Fruit fly (Drosophila melanogaster): ENCODE data around the gene ATPsynCF6.

Gene ATPsynCF6

DNA sequence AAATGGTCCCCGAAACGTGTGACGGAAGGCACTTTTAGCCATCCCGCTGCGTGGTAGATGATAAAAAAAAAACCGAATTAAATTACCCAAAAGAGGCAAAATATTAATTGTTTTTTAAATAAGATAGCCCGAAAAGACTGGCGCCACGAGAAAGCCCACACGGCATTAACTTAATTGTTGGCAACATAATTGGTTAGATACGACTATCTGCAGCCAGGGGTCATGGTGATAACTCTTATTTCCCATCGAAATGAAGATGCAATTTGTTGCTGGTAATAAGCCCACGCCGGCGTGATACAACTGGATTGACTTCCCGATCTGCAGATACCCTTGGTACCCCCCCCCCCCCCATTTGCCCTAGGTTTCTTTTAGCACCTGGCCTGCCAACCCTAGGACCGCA, 28.2 kb downstream of the ATPsynCF6 start:
- TF ChIP-seq usp (GFP tag; optimal IDR thresholded peaks at IDR 0.05) = no peak
- TF ChIP-seq EcR (GFP tag; optimal IDR thresholded peaks at IDR 0.05) = no peak
- TF ChIP-seq CG8478 (optimal IDR thresholded peaks at IDR 0.05) = no peak
- TF ChIP-seq pan (optimal IDR thresholded peaks at IDR 0.05) = no peak
- no peak for TF ChIP-seq psq (optimal IDR thresholded peaks at IDR 0.05)
- TF ChIP-seq Dll (optimal IDR thresholded peaks at IDR 0.05) = no peak

DNA sequence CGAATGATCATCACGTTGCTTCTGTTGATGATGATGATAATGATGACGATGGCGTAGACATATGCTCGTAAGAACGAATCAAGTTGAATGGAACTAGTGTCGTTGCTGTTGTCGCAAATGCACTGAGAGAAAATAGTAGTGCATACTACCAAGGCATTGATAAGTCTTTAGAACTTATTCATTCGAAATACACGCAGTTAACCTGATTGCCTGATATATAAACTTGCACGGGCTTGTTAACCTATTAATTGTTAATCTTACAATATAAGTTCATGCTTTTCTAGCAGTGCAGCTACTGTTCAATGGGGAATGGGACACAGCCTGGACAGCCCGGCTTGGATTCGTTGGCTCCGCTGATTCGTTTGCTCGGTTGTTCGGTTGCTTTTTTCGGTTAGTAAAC, 29.6 kb downstream of the ATPsynCF6 start:
- TF ChIP-seq Dll (optimal IDR thresholded peaks at IDR 0.05) (no peak), EcR (GFP tag; optimal IDR thresholded peaks at IDR 0.05) (peak in 1 of 2 experiments; percentile 49)

DNA sequence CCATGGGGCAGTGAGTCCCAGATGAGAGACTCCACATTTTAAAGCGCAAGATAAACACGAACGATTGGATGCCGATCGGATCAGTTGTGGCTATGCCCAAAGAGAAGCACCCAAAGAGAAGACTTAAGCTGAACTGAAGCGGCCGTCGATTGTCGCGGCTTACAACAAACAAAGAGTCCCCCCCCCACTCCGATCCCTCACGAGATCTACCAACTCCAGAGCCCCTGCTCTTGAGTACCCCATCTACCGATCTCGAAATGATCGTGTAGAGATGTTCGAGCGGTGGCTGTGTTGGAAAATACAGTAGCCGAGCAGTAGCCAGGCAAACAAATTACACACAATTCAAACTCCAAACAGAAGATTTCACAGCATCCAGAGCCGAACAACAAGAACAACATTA, 30.2 kb downstream of the ATPsynCF6 start:
- no peak for TF ChIP-seq psq (optimal IDR thresholded peaks at IDR 0.05)
- TF ChIP-seq EcR (GFP tag; optimal IDR thresholded peaks at IDR 0.05) = no peak
- TF ChIP-seq Dll (optimal IDR thresholded peaks at IDR 0.05) = no peak
- no peak for TF ChIP-seq CG8478 (optimal IDR thresholded peaks at IDR 0.05)
- TF ChIP-seq pan (optimal IDR thresholded peaks at IDR 0.05) = no peak
- TF ChIP-seq usp (GFP tag; optimal IDR thresholded peaks at IDR 0.05) = no peak

DNA sequence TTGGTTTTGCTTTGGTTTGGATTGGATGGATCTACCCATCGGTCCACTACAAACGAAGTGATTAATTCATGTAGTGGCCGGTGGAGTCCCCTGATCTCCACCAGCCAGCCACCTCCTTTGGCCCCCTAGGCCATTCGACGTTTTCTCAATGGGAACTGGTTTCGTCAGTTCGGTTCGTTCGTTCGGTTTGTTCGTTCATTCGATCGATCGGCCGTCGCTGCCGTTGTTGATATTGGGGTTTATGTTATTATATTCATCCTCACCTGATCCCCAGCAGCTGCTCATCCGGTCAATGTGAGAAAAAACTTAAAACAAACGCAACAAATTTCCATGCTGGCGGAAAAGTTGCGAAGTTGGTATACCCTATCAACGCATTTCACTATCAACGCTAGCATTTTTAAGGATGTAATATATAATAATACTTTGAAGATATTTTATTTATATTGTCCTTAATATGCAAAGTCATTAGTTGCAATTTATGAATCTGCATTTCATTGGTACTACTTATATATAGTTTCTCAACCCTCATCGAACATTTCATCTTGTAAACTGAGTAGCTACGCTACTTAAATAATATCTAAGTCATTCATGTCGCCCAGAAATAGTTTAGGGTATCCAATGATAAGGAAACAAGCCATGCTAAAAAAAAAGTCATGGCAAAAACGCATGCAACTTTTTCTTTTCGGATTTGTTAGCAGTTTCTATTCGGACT, 32.1 kb downstream of the ATPsynCF6 start:
- TF ChIP-seq Dll (optimal IDR thresholded peaks at IDR 0.05) = no peak
- no peak for TF ChIP-seq pan (optimal IDR thresholded peaks at IDR 0.05)
- TF ChIP-seq EcR (GFP tag; optimal IDR thresholded peaks at IDR 0.05) = no peak
- no peak for TF ChIP-seq CG8478 (optimal IDR thresholded peaks at IDR 0.05)
- TF ChIP-seq psq (optimal IDR thresholded peaks at IDR 0.05) = no peak
- TF ChIP-seq usp (GFP tag; optimal IDR thresholded peaks at IDR 0.05) = no peak

DNA sequence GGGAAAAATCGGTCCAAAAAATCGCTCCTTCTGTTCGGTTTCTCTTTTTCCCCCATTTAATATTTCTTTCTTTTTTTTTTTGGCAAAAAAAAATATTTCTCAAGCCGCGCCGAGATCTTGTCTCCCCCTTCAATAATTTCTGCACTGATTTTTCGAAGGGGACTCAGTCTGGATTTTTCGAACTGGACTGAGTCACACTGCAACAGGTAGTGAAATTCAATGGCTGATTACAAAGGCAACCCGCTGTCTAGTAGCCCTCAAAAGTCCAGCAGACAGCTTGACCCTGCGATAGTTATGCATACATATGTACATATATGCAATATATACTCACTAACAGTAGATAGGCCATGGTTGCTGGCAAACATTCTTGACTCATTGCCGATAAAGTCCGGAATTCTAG, 35.6 kb downstream of the ATPsynCF6 start:
- TF ChIP-seq Dll (optimal IDR thresholded peaks at IDR 0.05) = no peak
- no peak for TF ChIP-seq CG8478 (optimal IDR thresholded peaks at IDR 0.05)
- TF ChIP-seq EcR (GFP tag; optimal IDR thresholded peaks at IDR 0.05) = no peak
- no peak for TF ChIP-seq usp (GFP tag; optimal IDR thresholded peaks at IDR 0.05)
- TF ChIP-seq pan (optimal IDR thresholded peaks at IDR 0.05) = no peak
- no peak for TF ChIP-seq psq (optimal IDR thresholded peaks at IDR 0.05)

DNA sequence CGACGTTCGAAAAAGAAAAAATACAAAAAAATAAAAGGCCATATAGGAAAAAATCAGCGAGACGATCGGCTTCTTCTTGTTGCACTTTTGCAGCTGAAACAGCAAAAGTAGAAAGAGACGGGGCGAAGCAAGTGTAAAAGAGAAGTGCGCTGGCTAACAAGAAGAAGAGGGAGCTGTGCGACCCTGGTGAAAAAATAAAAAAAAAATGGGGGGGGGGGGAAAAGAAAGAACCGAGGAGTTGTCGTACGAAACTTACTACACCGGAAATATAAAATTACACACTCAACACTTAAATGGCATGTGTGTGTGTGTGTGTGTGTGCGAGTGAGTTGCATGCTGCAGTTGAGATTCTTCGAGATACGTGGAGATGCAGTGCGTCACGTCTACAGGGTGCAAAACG, 36.9 kb downstream of the ATPsynCF6 start:
- no peak for TF ChIP-seq usp (GFP tag; optimal IDR thresholded peaks at IDR 0.05)
- TF ChIP-seq CG8478 (optimal IDR thresholded peaks at IDR 0.05) = no peak
- no peak for TF ChIP-seq psq (optimal IDR thresholded peaks at IDR 0.05)
- no peak for TF ChIP-seq EcR (GFP tag; optimal IDR thresholded peaks at IDR 0.05)
- no peak for TF ChIP-seq pan (optimal IDR thresholded peaks at IDR 0.05)
- TF ChIP-seq Dll (optimal IDR thresholded peaks at IDR 0.05) = no peak

DNA sequence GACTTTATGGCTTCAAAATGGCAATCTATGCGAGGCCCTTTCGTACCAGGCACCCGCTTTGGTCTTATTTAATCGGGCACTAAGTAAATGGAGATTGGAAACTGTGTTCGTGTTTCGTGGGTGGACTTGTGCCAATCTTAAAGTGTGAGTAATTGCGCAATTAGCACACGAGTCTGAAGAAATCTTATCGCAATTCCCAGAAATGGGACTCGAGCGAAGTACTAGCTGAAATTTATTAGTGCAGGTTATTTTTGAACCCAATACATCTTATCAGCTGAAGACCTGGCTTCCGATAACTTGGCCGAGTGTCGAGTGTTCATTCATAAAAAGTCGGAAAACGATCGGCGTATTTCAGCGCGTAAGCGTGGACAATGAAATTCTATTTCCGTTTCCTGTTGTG, 39.0 kb downstream of the ATPsynCF6 start:
- no peak for TF ChIP-seq CG8478 (optimal IDR thresholded peaks at IDR 0.05)
- no peak for TF ChIP-seq EcR (GFP tag; optimal IDR thresholded peaks at IDR 0.05)
- no peak for TF ChIP-seq Dll (optimal IDR thresholded peaks at IDR 0.05)
- TF ChIP-seq psq (optimal IDR thresholded peaks at IDR 0.05) = no peak
- no peak for TF ChIP-seq usp (GFP tag; optimal IDR thresholded peaks at IDR 0.05)
- no peak for TF ChIP-seq pan (optimal IDR thresholded peaks at IDR 0.05)

DNA sequence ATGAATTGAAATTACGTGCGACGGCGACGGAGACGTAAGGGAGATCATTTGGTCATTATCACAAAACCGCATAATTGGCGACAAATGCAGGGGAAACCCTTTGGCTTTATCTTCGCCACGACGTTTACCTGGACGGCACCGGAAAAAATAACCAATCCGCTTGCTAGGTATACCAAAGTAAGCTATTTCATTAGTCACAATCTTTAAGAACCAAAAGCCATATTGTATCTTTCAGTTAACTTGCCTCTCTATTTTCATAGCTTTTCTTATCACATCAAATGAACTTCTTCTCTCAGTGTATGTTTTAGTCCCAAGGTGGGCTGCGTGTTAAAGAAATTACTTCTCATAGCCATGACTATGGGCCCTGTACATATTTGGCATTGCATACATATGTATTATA, 40.2 kb downstream of the ATPsynCF6 start:
- TF ChIP-seq usp (GFP tag; optimal IDR thresholded peaks at IDR 0.05) (no peak), pan (optimal IDR thresholded peaks at IDR 0.05) (no peak), CG8478 (optimal IDR thresholded peaks at IDR 0.05) (no peak), EcR (GFP tag; optimal IDR thresholded peaks at IDR 0.05) (no peak), Dll (optimal IDR thresholded peaks at IDR 0.05) (no peak), psq (optimal IDR thresholded peaks at IDR 0.05) (no peak)

DNA sequence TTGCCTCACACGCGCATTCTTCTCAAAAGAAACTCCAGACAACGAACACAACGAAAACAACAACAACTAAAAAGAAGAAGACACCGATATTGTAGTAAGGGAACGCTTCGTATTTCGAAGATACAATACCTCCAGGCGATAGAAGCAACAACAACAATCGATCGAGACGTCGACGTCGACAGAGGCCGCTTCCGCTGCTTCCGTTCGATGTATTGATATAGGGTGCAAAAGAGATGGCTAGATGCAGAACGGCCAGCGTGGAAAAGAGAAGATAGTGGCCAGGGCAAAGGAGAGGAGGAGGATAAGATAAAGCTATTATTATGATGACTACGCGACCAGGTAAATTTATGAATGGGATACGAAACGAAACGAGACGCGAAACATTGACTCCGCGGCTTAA, 40.6 kb downstream of the ATPsynCF6 start:
- no peak for TF ChIP-seq Dll (optimal IDR thresholded peaks at IDR 0.05)
- TF ChIP-seq usp (GFP tag; optimal IDR thresholded peaks at IDR 0.05) = no peak

DNA sequence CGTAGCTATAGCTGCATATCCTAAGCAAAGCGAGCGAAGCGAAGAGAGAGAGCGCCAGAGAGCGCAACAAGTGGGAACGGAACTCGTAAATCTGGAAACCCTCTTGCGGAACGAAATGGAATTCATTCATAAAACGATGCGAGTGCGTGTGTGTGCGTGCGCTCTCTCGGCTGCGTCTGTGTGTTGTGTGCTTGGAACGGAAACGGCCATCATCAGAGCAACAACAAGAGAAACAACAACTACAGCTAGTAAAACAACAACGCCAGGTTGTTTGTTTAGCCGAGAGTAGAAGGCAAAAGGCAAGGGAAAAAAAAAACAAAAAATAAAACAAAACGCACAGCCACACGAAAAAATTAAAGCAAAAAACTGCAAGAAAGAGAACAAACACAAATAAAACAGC, 41.5 kb downstream of the ATPsynCF6 start:
- TF ChIP-seq EcR (GFP tag; optimal IDR thresholded peaks at IDR 0.05) = no peak
- no peak for TF ChIP-seq Dll (optimal IDR thresholded peaks at IDR 0.05)
- no peak for TF ChIP-seq usp (GFP tag; optimal IDR thresholded peaks at IDR 0.05)
- TF ChIP-seq psq (optimal IDR thresholded peaks at IDR 0.05) = no peak
- TF ChIP-seq pan (optimal IDR thresholded peaks at IDR 0.05) = no peak

DNA sequence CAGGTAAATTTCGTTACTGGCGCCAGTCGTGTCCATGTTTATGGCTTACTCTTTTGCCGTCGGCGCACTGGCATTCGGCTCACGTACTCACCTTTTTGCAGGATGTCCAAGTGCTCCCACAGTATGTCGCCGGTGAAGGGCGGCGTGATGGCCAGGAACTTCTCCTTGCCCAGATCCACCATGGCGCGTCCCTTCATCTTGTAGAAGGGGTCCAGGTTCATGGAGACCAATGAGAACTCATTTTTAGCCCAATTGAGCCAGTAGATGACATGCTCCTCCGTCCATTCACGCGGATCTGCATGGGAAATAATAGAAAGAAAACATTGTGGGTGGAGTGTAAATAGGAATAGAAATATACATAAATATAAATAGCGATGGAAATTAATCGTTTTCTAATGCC, 43.1 kb downstream of the ATPsynCF6 start:
- TF ChIP-seq pan (optimal IDR thresholded peaks at IDR 0.05) (no peak), Dll (optimal IDR thresholded peaks at IDR 0.05) (no peak), usp (GFP tag; optimal IDR thresholded peaks at IDR 0.05) (no peak), CG8478 (optimal IDR thresholded peaks at IDR 0.05) (no peak), EcR (GFP tag; optimal IDR thresholded peaks at IDR 0.05) (no peak), psq (optimal IDR thresholded peaks at IDR 0.05) (no peak)

DNA sequence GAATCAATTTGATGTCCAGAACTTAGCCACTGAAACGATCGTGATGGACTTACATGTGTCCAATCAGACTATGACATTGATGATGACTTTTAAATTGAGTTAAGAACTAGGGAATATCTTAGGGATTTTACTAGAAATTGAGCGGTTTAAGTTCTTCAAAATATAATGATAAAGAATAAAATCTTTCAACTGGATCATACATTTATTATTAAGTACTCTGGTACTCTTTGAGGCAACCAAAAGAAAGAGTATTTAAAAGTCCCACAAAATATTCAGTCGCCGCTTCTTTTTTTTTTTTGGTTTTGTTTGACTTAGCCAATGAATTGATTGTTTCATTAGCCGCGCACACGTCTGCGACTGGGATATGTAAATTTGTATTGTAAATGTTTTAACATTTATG, 45.7 kb downstream of the ATPsynCF6 start:
- TF ChIP-seq pan (optimal IDR thresholded peaks at IDR 0.05) = no peak
- no peak for TF ChIP-seq CG8478 (optimal IDR thresholded peaks at IDR 0.05)
- TF ChIP-seq Dll (optimal IDR thresholded peaks at IDR 0.05) = no peak
- TF ChIP-seq EcR (GFP tag; optimal IDR thresholded peaks at IDR 0.05) = no peak

DNA sequence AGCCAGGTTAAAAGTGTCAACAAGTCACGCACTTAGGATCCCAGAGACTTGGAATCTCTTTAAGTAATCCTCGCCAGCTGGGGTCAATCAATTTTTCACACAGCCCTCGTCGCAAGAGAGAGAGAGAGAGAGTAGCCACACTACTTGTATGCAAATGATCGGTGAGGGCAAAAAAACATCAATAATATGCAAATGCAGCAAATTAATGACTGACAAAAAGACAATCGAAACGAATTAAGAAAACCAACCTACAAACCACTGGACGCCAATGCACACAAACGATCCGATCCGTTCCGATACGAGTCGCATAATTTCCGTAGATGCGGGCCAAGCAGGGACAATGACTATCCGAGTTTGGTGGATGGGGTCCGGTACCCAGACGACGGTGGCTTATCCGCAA, 46.2 kb downstream of the ATPsynCF6 start:
- TF ChIP-seq usp (GFP tag; optimal IDR thresholded peaks at IDR 0.05) = no peak

Measured in whole organism.